Fruit fly (Drosophila melanogaster) Kc167 (cell line): Measurements from ENCODE around the gene CG10019.

Source experiments
- Sin3A ChIP-seq: fragments of >200 bp; optimal IDR thresholded peaks from 2 replicates; lab custom pipeline; 2018; ENCODE audit warnings: missing external identifiers
- h ChIP-seq: fragments of >200 bp; optimal IDR thresholded peaks from 3 replicates; lab custom pipeline; 2018; ENCODE audit warnings: missing external identifiers
- psq ChIP-seq: fragments of >200 bp; optimal IDR thresholded peaks from 2 replicates; lab custom pipeline; 2017; ENCODE audit warnings: missing external identifiers

- TF ChIP-seq h (lab: Kevin White, UChicago), result no peak
- no peak for TF ChIP-seq psq (lab: Kevin White, UChicago)
- TF ChIP-seq Sin3A (lab: Kevin White, UChicago), result no peak
These were observed 48.9 kb upstream of the CG10019 start for dm6 chr2L:3681338-3681737.
